Worm (Caenorhabditis elegans) whole organism, early embryonic: ENCODE data around the gene his-59.

Experiments used
- B0310.2 ChIP-seq: sonication (generic microtip); optimal IDR thresholded peaks from 2 replicates; lab custom pipeline; 2016; ENCODE audit warnings: mild to moderate bottlenecking, missing genetic modification characterization, missing compliant biosample characterization
- F13C5.2 ChIP-seq: sonication (generic microtip); optimal IDR thresholded peaks from 2 replicates; lab custom pipeline; 2017; ENCODE audit warnings: mild to moderate bottlenecking, missing genetic modification characterization, inconsistent platforms, missing compliant biosample characterization
- aly-1 ChIP-seq: sonication (generic microtip); optimal IDR thresholded peaks from 2 replicates; lab custom pipeline; 2016; ENCODE audit warnings: missing genetic modification characterization, missing compliant biosample characterization
- ama-1 ChIP-seq: fragments of 150-350 bp; optimal IDR thresholded peaks from 2 replicates; lab custom pipeline; 2014
- ceh-13 ChIP-seq: fragments of 200-800 bp; sonication (Bioruptor generic); optimal IDR thresholded peaks from 2 replicates; lab custom pipeline; 2018; ENCODE audit warnings: mild to moderate bottlenecking, missing genetic modification characterization, missing compliant biosample characterization
- ceh-36 ChIP-seq: sonication (generic microtip); optimal IDR thresholded peaks from 2 replicates; lab custom pipeline; 2016; ENCODE audit warnings: missing genetic modification characterization, inconsistent platforms, missing compliant biosample characterization
- ets-7 ChIP-seq: sonication (generic microtip); optimal IDR thresholded peaks from 2 replicates; lab custom pipeline; 2016; ENCODE audit warnings: missing genotype, missing genetic modification characterization, missing compliant biosample characterization
- flt-1 ChIP-seq: fragments of 200-800 bp; sonication (Bioruptor generic); IDR thresholded peaks from 2 replicates; pipeline ENCODE4 v1.3.6; 2022; ENCODE audit warnings: missing genetic modification characterization, missing compliant biosample characterization
- hmbx-1 ChIP-seq: sonication (generic microtip); optimal IDR thresholded peaks from 2 replicates; lab custom pipeline; 2016; ENCODE audit warnings: mild to moderate bottlenecking, missing genetic modification characterization, missing compliant biosample characterization
- hmg-4 ChIP-seq: fragments of 200-800 bp; sonication (Bioruptor generic); optimal IDR thresholded peaks from 2 replicates; lab custom pipeline; 2018; ENCODE audit warnings: mild to moderate bottlenecking, missing genetic modification characterization, missing compliant biosample characterization
- hnd-1 ChIP-seq: sonication (generic microtip); optimal IDR thresholded peaks from 2 replicates; lab custom pipeline; 2016; ENCODE audit warnings: missing genetic modification characterization, missing compliant biosample characterization
- pes-1 ChIP-seq: fragments of 200-800 bp; sonication (Bioruptor generic); IDR thresholded peaks from 2 replicates; pipeline ENCODE4 v1.3.6; 2022; ENCODE audit warnings: missing genetic modification reagents, missing genetic modification characterization, missing compliant biosample characterization
- scrt-1 ChIP-seq: fragments of 200-800 bp; sonication (Bioruptor generic); IDR thresholded peaks from 2 replicates; pipeline ENCODE4 v1.3.6; 2022; ENCODE audit warnings: missing genetic modification characterization, missing compliant biosample characterization
- sea-1 ChIP-seq: fragments of 200-800 bp; sonication (Bioruptor generic); conservative IDR thresholded peaks from 2 replicates; pipeline ENCODE4 v1.3.6; 2022; ENCODE audit warnings: missing genetic modification characterization, missing compliant biosample characterization
- tbx-11 ChIP-seq: fragments of 200-800 bp; sonication (Bioruptor generic); IDR thresholded peaks from 2 replicates; pipeline ENCODE4 v1.3.6; 2022; ENCODE audit warnings: missing genetic modification characterization, missing compliant biosample characterization
- tbx-37 ChIP-seq: fragments of 200-800 bp; sonication (Bioruptor generic); conservative IDR thresholded peaks from 2 replicates; pipeline ENCODE4 v1.3.6; 2022; ENCODE audit warnings: missing genetic modification reagents, missing genetic modification characterization, missing compliant biosample characterization
- tra-4 ChIP-seq: sonication (generic microtip); optimal IDR thresholded peaks from 2 replicates; lab custom pipeline; 2017; ENCODE audit warnings: missing genetic modification characterization, missing compliant biosample characterization

The his-59 gene

DNA sequence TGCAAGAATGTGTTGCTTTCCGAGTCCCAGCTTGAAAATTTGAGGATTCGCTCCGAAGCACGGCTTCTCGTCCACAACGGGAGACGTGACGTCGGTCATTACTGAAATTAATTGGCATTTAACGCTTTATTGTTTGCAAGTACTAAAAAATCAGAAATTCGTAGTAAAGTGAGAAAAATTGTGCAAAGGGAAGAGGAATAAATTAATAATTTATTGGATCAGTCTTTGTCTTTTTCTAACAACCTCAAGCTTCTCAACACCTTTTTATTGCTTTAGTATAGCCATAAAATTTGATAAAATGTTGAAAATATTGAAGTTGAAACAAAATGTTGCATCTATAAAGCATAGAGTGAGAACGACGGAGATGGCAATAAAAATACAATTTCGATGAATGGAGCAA, 36.7 kb upstream of the his-59 start, which contains the start of gene tes-1:
Gene tes-1 (minus strand): TSS at position 101 of the 400 bp plus-strand sequence.
- no peak for TF ChIP-seq flt-1 (GFP tag; lab: Robert Waterston, UW)

DNA sequence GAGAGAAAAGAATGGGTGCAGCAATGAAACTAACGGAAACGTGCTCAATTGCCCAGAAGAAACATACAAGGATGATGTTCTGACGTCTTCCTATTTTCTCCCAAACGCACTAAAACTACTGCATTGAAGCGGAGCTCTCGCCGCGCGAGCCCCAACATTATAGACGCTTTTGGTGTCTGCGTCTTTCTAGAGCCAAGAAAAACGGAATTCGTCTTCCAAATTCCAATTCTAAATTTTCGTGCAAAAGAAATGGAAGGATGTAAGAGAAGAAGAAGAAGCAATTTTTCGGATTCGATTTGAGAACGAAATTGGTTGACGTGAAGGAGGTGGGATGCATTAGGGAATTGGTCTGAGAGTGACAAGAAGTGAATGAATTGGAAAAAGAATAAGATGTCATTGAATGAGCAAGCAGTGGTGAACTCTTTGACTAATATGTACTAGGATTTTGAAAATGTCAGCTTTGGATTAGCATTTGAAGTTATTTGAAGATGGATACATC, 34.3 kb upstream of the his-59 start:
- TF ChIP-seq ceh-36 (tag; lab: Kevin White, UChicago): no peak
- no peak for TF ChIP-seq aly-1 (tag; lab: Kevin White, UChicago)
- no peak for TF ChIP-seq hmbx-1 (tag; lab: Kevin White, UChicago)
- TF ChIP-seq flt-1 (GFP tag; lab: Robert Waterston, UW): no peak
- TF ChIP-seq B0310.2 (tag; lab: Kevin White, UChicago): no peak
- no peak for TF ChIP-seq F13C5.2 (tag; lab: Kevin White, UChicago)
- TF ChIP-seq hmg-4 (GFP tag; lab: Kevin White, UChicago): no peak
- TF ChIP-seq tra-4: no peak

DNA sequence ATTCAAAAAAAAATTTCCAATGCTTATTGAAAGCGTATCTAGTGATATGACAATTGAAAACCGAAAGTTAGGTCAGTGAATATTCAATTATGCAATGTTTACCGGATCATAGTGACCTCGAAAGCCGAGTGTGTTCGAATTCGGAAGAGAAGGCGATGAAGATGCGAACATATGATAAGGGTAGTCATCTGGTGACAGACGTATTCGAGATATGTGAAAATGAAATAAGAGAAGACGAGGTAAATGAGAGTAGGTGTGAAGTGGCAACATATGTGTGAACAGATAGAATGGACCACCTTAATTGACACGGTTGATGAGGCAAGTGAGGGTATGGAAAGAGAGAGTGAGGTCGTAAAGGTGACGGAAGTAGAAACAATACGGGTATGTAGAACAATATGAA, 33.2 kb upstream of the his-59 start:
- TF ChIP-seq scrt-1: no peak
- no peak for TF ChIP-seq ets-7 (tag; lab: Kevin White, UChicago)
- no peak for TF ChIP-seq aly-1 (tag; lab: Kevin White, UChicago)
- no peak for TF ChIP-seq B0310.2 (tag; lab: Kevin White, UChicago)
- TF ChIP-seq pes-1 (GFP tag; lab: Robert Waterston, UW): no peak
- no peak for TF ChIP-seq ceh-36 (tag; lab: Kevin White, UChicago)
- TF ChIP-seq hnd-1: no peak
- no peak for TF ChIP-seq flt-1 (GFP tag; lab: Robert Waterston, UW)
- no peak for TF ChIP-seq sea-1
- no peak for TF ChIP-seq ama-1 (lab: Kevin White, UChicago)
- TF ChIP-seq hmbx-1 (tag; lab: Kevin White, UChicago): no peak
- no peak for TF ChIP-seq tbx-11 (GFP tag; lab: Robert Waterston, UW)
- TF ChIP-seq ceh-13 (GFP tag; lab: Kevin White, UChicago): no peak
- TF ChIP-seq tra-4: no peak
- no peak for TF ChIP-seq tbx-37 (GFP tag; lab: Robert Waterston, UW)
- no peak for TF ChIP-seq F13C5.2 (tag; lab: Kevin White, UChicago)

DNA sequence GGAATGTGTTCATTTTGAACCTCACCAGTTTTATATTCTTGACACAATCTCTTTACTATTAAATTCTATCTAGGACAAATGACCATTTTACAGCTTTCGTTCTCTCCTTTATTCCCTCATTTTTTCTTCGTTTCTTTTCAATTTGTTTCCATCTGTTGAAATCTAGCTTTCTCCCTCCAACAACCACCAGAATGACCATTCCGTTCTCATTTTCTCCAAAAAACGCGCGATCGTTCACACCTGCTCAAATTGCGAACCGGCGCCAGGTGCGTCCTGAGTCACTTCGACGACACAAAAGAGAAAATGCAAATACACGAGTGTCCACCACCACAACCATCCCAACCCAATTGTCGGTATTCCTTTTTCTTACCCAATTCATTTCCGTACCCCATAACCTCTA, 31.8 kb upstream of the his-59 start, which contains the start of gene F13B6.1:
Gene F13B6.1 (plus strand): TSS at position 301 of the 400 bp plus-strand sequence.
- TF ChIP-seq F13C5.2 (tag; lab: Kevin White, UChicago) (no peak), pes-1 (GFP tag; lab: Robert Waterston, UW) (no peak), ama-1 (lab: Kevin White, UChicago) (no peak), B0310.2 (tag; lab: Kevin White, UChicago) (no peak), flt-1 (GFP tag; lab: Robert Waterston, UW) (no peak), tra-4 (no peak), ceh-36 (tag; lab: Kevin White, UChicago) (no peak)

DNA sequence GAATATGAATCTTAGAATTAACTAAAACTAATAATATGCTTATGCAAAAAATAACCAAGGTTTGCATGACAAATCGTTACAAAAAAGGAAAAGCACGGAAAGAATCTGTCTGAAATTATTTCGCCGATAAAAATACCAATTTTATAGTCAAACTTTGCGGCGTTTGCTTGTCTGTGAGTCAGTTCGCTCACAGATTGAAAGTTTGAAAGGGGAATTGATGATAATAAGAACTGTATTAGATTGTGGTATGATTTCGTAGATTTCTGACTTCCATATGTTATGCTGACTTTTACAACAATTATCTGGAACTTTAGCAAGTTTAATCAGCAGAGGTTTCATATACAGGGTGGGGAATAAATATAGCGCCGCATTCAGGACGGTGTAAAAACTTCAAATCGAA, 27.8 kb upstream of the his-59 start, which contains the start of gene F13B6.2:
Gene F13B6.2 (minus strand): TSS at position 101 of the 400 bp plus-strand sequence.
- TF ChIP-seq hmg-4 (GFP tag; lab: Kevin White, UChicago): no peak
- TF ChIP-seq ets-7 (tag; lab: Kevin White, UChicago): no peak
- no peak for TF ChIP-seq hnd-1
- no peak for TF ChIP-seq tra-4
- no peak for TF ChIP-seq aly-1 (tag; lab: Kevin White, UChicago)
- no peak for TF ChIP-seq hmbx-1 (tag; lab: Kevin White, UChicago)
- TF ChIP-seq pes-1 (GFP tag; lab: Robert Waterston, UW): no peak
- no peak for TF ChIP-seq tbx-37 (GFP tag; lab: Robert Waterston, UW)
- TF ChIP-seq sea-1: no peak
- TF ChIP-seq tbx-11 (GFP tag; lab: Robert Waterston, UW): no peak
- no peak for TF ChIP-seq B0310.2 (tag; lab: Kevin White, UChicago)

DNA sequence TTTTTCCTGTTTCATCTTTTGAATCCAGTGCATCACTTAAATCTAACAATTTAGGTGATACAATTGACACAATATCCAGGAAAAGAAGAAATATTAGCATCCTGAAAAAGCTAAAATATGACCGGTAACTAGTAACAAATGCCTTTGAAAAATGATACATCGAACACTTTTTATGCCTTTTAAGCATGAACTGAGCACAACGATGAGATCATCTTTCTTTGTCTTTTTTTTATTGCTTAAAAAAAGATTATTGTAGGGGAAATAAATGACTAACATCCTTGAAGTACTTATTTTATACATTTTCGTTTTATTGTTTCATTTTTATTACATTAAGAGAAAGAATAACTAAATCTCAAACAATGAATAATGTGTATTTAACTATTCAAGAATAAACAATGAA, 22.2 kb upstream of the his-59 start, which contains the start of gene F13B6.3:
Gene F13B6.3 (minus strand): TSS at position 101 of the 400 bp plus-strand sequence.
- TF ChIP-seq hnd-1 (no peak), sea-1 (no peak), aly-1 (tag; lab: Kevin White, UChicago) (no peak), pes-1 (GFP tag; lab: Robert Waterston, UW) (no peak), ama-1 (lab: Kevin White, UChicago) (no peak), B0310.2 (tag; lab: Kevin White, UChicago) (no peak), scrt-1 (no peak), hmg-4 (GFP tag; lab: Kevin White, UChicago) (no peak), tbx-11 (GFP tag; lab: Robert Waterston, UW) (no peak), F13C5.2 (tag; lab: Kevin White, UChicago) (no peak), ceh-36 (tag; lab: Kevin White, UChicago) (no peak), ceh-13 (GFP tag; lab: Kevin White, UChicago) (no peak)

DNA sequence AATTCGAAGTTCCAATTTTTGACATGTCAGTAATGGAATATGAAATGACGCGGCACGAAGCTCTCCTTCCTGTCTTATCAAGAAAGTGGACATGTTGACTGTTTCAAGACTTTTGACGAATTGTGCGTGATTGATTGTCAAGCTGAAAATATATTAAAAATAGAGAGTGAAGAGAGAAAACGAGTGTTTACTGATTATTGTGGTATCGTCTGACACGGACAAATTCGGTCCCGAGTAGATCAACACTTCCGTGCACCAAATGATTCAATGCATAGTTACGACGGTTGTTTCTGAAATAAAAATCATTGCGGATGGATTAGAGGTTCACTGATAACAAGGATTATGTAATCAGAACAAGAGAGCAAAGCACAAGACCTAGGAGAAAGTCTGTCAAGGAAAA, 20.9 kb upstream of the his-59 start:
- TF ChIP-seq flt-1 (GFP tag; lab: Robert Waterston, UW) (no peak), pes-1 (GFP tag; lab: Robert Waterston, UW) (no peak), hmbx-1 (tag; lab: Kevin White, UChicago) (no peak), sea-1 (no peak), ets-7 (tag; lab: Kevin White, UChicago) (no peak), hnd-1 (no peak)

DNA sequence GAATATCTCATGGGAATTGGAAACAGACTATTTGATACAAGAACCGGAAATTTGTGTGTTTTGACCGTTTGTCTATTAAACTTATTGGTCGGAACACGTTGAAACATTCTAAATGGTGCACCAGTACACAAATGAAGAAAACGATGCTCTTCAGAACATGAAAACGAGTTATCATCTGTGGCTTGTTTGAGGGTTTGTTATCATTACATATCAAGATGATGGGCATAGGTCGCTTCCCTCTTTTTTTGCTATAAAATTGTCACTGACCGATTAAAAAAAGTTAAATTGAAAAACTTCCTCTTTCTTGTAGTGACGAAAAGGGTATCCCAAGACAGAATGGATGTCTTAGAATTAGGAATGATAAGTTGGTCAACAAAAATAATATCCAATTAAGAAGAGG, 19.4 kb upstream of the his-59 start:
- no peak for TF ChIP-seq ceh-36 (tag; lab: Kevin White, UChicago)
